Worm (Caenorhabditis elegans) whole organism, young adult: ENCODE measurements around the gene C47A4.5.

Experiments
- C06A6.2 ChIP-seq: fragments of 200-800 bp; sonication (Bioruptor generic); conservative IDR thresholded peaks from 2 replicates; pipeline ENCODE4 v1.3.6; 2022; ENCODE audit warnings: missing genetic modification characterization, missing compliant biosample characterization
- K11D2.4 ChIP-seq: fragments of 200-800 bp; sonication (Bioruptor generic); IDR thresholded peaks from 2 replicates; pipeline ENCODE4 v1.3.6; 2022; ENCODE audit warnings: missing genetic modification reagents, missing genetic modification characterization, missing compliant biosample characterization
- Y53F4B.3 ChIP-seq: fragments of 200-800 bp; sonication (Bioruptor generic); IDR thresholded peaks from 2 replicates; pipeline ENCODE4 v1.3.6; 2022; ENCODE audit warnings: missing genetic modification reagents, missing genetic modification characterization, missing compliant biosample characterization
- Y79H2A.3 ChIP-seq: fragments of 200-800 bp; sonication (Bioruptor generic); conservative IDR thresholded peaks from 2 replicates; pipeline ENCODE4 v1.3.6; 2022; ENCODE audit warnings: missing genetic modification reagents, missing genetic modification characterization, missing compliant biosample characterization
- ama-1 ChIP-seq, 3 experiments: fragments of 150-350 bp in 1 of 3; sonication (generic microtip) in 2 of 3; optimal IDR thresholded peaks; 2 replicates each; lab custom pipeline; 2014 to 2018; ENCODE audit warnings: missing biosample characterization in 2 of 3, missing genetic modification characterization in 2 of 3, missing genetic modification reagents in 2 of 3
- efl-1 ChIP-seq: fragments of 150-350 bp; optimal IDR thresholded peaks from 2 replicates; lab custom pipeline; 2014; ENCODE audit warnings: missing biosample characterization, missing genetic modification reagents, missing genetic modification characterization
- lin-54 ChIP-seq: fragments of 200-800 bp; sonication (Bioruptor generic); optimal IDR thresholded peaks from 2 replicates; lab custom pipeline; 2018; ENCODE audit warnings: mild to moderate bottlenecking, missing genetic modification characterization, missing compliant biosample characterization
- madf-3 ChIP-seq: fragments of 200-800 bp; sonication (Bioruptor generic); IDR thresholded peaks from 2 replicates; pipeline ENCODE4 v1.3.6; 2022; ENCODE audit warnings: missing genetic modification reagents, missing genetic modification characterization, missing compliant biosample characterization
- madf-6 ChIP-seq: fragments of 200-800 bp; sonication (Bioruptor generic); IDR thresholded peaks from 2 replicates; pipeline ENCODE4 v1.3.6; 2022; ENCODE audit warnings: missing genetic modification reagents, missing genetic modification characterization, missing compliant biosample characterization
- pbrm-1 ChIP-seq: fragments of 200-800 bp; sonication (Bioruptor generic); IDR thresholded peaks from 2 replicates; pipeline ENCODE4 v1.3.6; 2022; ENCODE audit warnings: missing genetic modification reagents, missing genetic modification characterization, missing compliant biosample characterization
- snpc-4 ChIP-seq, 5 experiments: fragments of 150-350 bp in 1 of 5; sonication (generic microtip) in 4 of 5; optimal IDR thresholded peaks; 2 replicates each; lab custom pipeline; 2014 to 2018; ENCODE audit warnings: missing genetic modification characterization in 5 of 5, missing biosample characterization in 3 of 5, antibody characterized with exemption in 2 of 5, mild to moderate bottlenecking in 2 of 5, missing compliant biosample characterization in 2 of 5, missing genotype in 2 of 5, moderate library complexity in 2 of 5, missing genetic modification reagents in 1 of 5
- unc-62 ChIP-seq: fragments of 150-350 bp; optimal IDR thresholded peaks from 2 replicates; lab custom pipeline; 2014; ENCODE audit warnings: missing biosample characterization, missing genetic modification reagents, missing genetic modification characterization
- ztf-22 ChIP-seq: fragments of 200-800 bp; sonication (Bioruptor generic); optimal IDR thresholded peaks from 2 replicates; lab custom pipeline; 2018; ENCODE audit warnings: mild to moderate bottlenecking, missing genetic modification characterization, moderate library complexity, missing compliant biosample characterization

ce11 chrIV:13696900-13697299 is 48.6 kb upstream of the C47A4.5 start:
- TF ChIP-seq Y53F4B.3 (GFP tag; lab: Robert Waterston, UW) (no peak), madf-6 (GFP tag; lab: Robert Waterston, UW) (no peak), Y79H2A.3 (GFP tag; lab: Robert Waterston, UW) (no peak), lin-54 (GFP tag; lab: Kevin White, UChicago) (no peak), K11D2.4 (no peak), efl-1 (GFP tag; lab: Kevin White, UChicago) (no peak), snpc-4 (GFP tag; optimal IDR thresholded peaks at IDR 0.05; lab: Kevin White, UChicago) (no peak), snpc-4 (tag; optimal IDR thresholded peaks at IDR 0.05; lab: Kevin White, UChicago) (no peak), pbrm-1 (GFP tag; lab: Robert Waterston, UW) (no peak), C06A6.2 (GFP tag; lab: Robert Waterston, UW) (no peak), ztf-22 (GFP tag; lab: Kevin White, UChicago) (no peak), ama-1 (optimal IDR thresholded peaks at IDR 0.05; lab: Kevin White, UChicago) (no peak), ama-1 (GFP tag; optimal IDR thresholded peaks at IDR 0.05; lab: Kevin White, UChicago) (no peak), madf-3 (GFP tag; lab: Robert Waterston, UW) (no peak), unc-62 (GFP tag; lab: Kevin White, UChicago) (no peak)
